Worm (Caenorhabditis elegans) whole organism, mixed stage, embryonic: ENCODE results near the gene egl-43.

ENCODE experiments used
- M03D4.4 ChIP-seq: sonication (generic microtip); optimal IDR thresholded peaks from 2 replicates; lab custom pipeline; 2017; ENCODE audit warnings: mild to moderate bottlenecking, missing genetic modification characterization, missing compliant biosample characterization
- bed-3 ChIP-seq: fragments of 200-800 bp; sonication (Bioruptor generic); optimal IDR thresholded peaks from 3 replicates; lab custom pipeline; 2018; ENCODE audit warnings: mild to moderate bottlenecking, missing genetic modification characterization, moderate library complexity, missing compliant biosample characterization
- ces-1 ChIP-seq: fragments of 150-350 bp; optimal IDR thresholded peaks from 2 replicates; lab custom pipeline; 2014; ENCODE audit warnings: missing biosample characterization, missing genetic modification reagents, missing genetic modification characterization
- drap-1 ChIP-seq: fragments of 200-800 bp; sonication (Bioruptor generic); optimal IDR thresholded peaks from 3 replicates; lab custom pipeline; 2018; ENCODE audit warnings: mild to moderate bottlenecking, missing genetic modification characterization, missing compliant biosample characterization
- elt-3 ChIP-seq: fragments of 150-350 bp; optimal IDR thresholded peaks from 2 replicates; lab custom pipeline; 2014; ENCODE audit warnings: missing biosample characterization, missing genetic modification characterization
- nhr-237 ChIP-seq: fragments of 150-350 bp; optimal IDR thresholded peaks from 2 replicates; lab custom pipeline; 2014; ENCODE audit warnings: missing biosample characterization, missing genetic modification characterization
- nhr-76 ChIP-seq: sonication (generic microtip); optimal IDR thresholded peaks from 2 replicates; lab custom pipeline; 2017; ENCODE audit warnings: missing biosample characterization, missing genetic modification characterization
- pha-4 ChIP-seq: fragments of 150-350 bp; optimal IDR thresholded peaks from 2 replicates; lab custom pipeline; 2018; ENCODE audit warnings: missing biosample characterization, missing genetic modification reagents, missing genetic modification characterization
- sem-2 ChIP-seq: fragments of 200-800 bp; sonication (Bioruptor generic); optimal IDR thresholded peaks from 2 replicates; lab custom pipeline; 2018; ENCODE audit warnings: mild to moderate bottlenecking, missing genetic modification characterization, missing compliant biosample characterization
- snpc-4 ChIP-seq: fragments of 150-350 bp; optimal IDR thresholded peaks from 2 replicates; lab custom pipeline; 2014; ENCODE audit warnings: missing biosample characterization, missing genetic modification characterization
- sptf-1 ChIP-seq: sonication (generic microtip); optimal IDR thresholded peaks from 2 replicates; lab custom pipeline; 2017; ENCODE audit warnings: mild to moderate bottlenecking, missing genetic modification characterization, moderate library complexity, missing compliant biosample characterization
- unc-39 ChIP-seq: fragments of 150-350 bp; optimal IDR thresholded peaks from 2 replicates; lab custom pipeline; 2014; ENCODE audit warnings: missing biosample characterization, missing genetic modification characterization
- unc-62 ChIP-seq: fragments of 150-350 bp; optimal IDR thresholded peaks from 2 replicates; lab custom pipeline; 2014; ENCODE audit warnings: missing biosample characterization, missing genetic modification reagents, missing genetic modification characterization
- zip-8 ChIP-seq: fragments of 150-350 bp; optimal IDR thresholded peaks from 2 replicates; lab custom pipeline; 2014; ENCODE audit warnings: missing biosample characterization, missing genetic modification characterization

DNA sequence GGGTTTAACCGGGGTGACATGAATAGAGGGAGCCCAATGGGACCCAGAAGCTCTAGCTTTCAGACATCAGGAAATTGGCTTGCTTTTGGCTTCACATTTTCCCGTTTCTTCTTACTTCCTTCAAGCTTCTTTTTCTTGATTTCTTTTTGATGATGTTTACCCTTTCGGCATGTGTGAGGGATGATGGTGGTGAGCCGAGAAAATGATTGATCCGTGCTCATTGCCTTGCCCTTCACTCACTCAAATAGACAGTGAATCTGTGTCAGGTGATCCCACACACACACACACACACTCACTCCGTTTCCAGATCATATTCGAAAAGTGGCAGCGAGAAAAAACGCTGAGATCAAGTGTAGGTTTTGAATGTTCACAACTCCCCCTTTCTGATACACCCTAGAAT lies 39.7 kb downstream of the egl-43 start:
- TF ChIP-seq M03D4.4 (no peak), bed-3 (GFP tag; lab: Kevin White, UChicago) (no peak), unc-39 (no peak), snpc-4 (tag; lab: Kevin White, UChicago) (no peak), unc-62 (GFP tag; lab: Kevin White, UChicago) (no peak), sptf-1 (tag; lab: Kevin White, UChicago) (no peak), zip-8 (tag; lab: Kevin White, UChicago) (no peak), sem-2 (GFP tag; lab: Kevin White, UChicago) (no peak), elt-3 (tag; lab: Kevin White, UChicago) (no peak), pha-4 (tag; lab: Kevin White, UChicago) (no peak), nhr-76 (tag; lab: Kevin White, UChicago) (no peak), drap-1 (GFP tag; lab: Kevin White, UChicago) (no peak), ces-1 (GFP tag; lab: Kevin White, UChicago) (no peak), nhr-237 (no peak)
